Fruit fly (Drosophila melanogaster): Measurements from ENCODE around the gene CG13284.

CG13284 gene

dm6 chr2L:16845179-16845578 lies 3.3 kb downstream of the CG13284 start (continued):
- TF ChIP-seq CG7372 (GFP tag; IDR thresholded peaks at IDR 0.05) (no peak), H15 (GFP tag; IDR thresholded peaks at IDR 0.05) (no peak), scrt (GFP tag; optimal IDR thresholded peaks at IDR 0.05) (no peak), Nf-YA (GFP tag; IDR thresholded peaks at IDR 0.05) (0 out of 2 replicates have a peak, but pooled peaks have one; percentile 21), unc-4 (GFP tag; IDR thresholded peaks at IDR 0.05; ENCODE audit: partially characterized antibody) (no peak), tll (GFP tag; optimal IDR thresholded peaks at IDR 0.05) (peak in 1 of 2 experiments; percentile 54), CG15479 (GFP tag; optimal IDR thresholded peaks at IDR 0.05) (peak; percentile 31), Taf1 (GFP tag; IDR thresholded peaks at IDR 0.05) (no peak), Dip2 (GFP tag; IDR thresholded peaks at IDR 0.05) (no peak), Ets65A (GFP tag) (peak; percentile 70)

dm6 chr2L:16843336-16843735 lies 5.2 kb downstream of the CG13284 start:
- no peak for TF ChIP-seq BEAF-32 (GFP tag; optimal IDR thresholded peaks at IDR 0.05)
- TF ChIP-seq CG17359 (tag; optimal IDR thresholded peaks at IDR 0.05): no peak
- no peak for TF ChIP-seq CG12236 (GFP tag; optimal IDR thresholded peaks at IDR 0.05)
- TF ChIP-seq CG31441 (GFP tag; IDR thresholded peaks at IDR 0.05): no peak
- TF ChIP-seq CG8765 (GFP tag; IDR thresholded peaks at IDR 0.05): no peak
- no peak for TF ChIP-seq odd (GFP tag; optimal IDR thresholded peaks at IDR 0.05)
- peak; percentile 80 for TF ChIP-seq Ets65A (GFP tag)
- TF ChIP-seq CG18262 (tag; optimal IDR thresholded peaks at IDR 0.05): no peak
- TF ChIP-seq HLH4C (GFP tag; IDR thresholded peaks at IDR 0.05; ENCODE audit: partially characterized antibody): no peak
- no peak for TF ChIP-seq YL-1 (GFP tag; optimal IDR thresholded peaks at IDR 0.05)
- 0 out of 2 replicates have a peak, but pooled peaks have one; percentile 51 for TF ChIP-seq Drgx (GFP tag; IDR thresholded peaks at IDR 0.05)

DNA sequence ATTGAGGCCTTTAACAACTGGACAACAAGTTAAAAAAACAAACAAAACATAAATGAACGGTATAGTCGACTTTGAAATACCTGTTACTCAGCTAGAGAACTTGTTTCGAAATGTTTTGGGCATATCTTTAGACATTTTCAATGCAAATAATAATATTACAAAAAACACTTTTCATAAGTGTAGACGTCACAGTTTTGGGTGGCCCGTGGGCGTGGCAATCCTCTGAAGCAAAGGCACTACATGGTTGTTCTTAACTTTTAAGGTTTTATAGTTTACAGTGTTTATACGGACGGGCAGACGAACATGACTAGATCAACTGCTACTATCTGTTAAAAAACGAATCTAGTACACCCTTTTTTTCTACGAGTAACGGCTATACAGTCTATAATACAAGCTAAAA lies 6.0 kb downstream of the CG13284 start:
- TF ChIP-seq chif (GFP tag; optimal IDR thresholded peaks at IDR 0.05) (no peak), Usf (GFP tag; optimal IDR thresholded peaks at IDR 0.05) (no peak), Neu2 (GFP tag; optimal IDR thresholded peaks at IDR 0.05; ENCODE audit: borderline replicate concordance) (no peak), CG11696 (GFP tag; IDR thresholded peaks at IDR 0.05) (no peak)

- no peak for TF ChIP-seq Dfd (GFP tag; optimal IDR thresholded peaks at IDR 0.05)
- no peak for TF ChIP-seq nerfin-2 (GFP tag; IDR thresholded peaks at IDR 0.05; ENCODE audit: partially characterized antibody)
- TF ChIP-seq salm (tag; optimal IDR thresholded peaks at IDR 0.05): no peak
- no peak for TF ChIP-seq ewg (GFP tag; optimal IDR thresholded peaks at IDR 0.05)
- TF ChIP-seq CG2120 (GFP tag; optimal IDR thresholded peaks at IDR 0.05): no peak
- no peak for TF ChIP-seq ken (GFP tag; IDR thresholded peaks at IDR 0.05)
- TF ChIP-seq nau (GFP tag; optimal IDR thresholded peaks at IDR 0.05): peak; percentile 7
- TF ChIP-seq sd (tag; optimal IDR thresholded peaks at IDR 0.05): peak; percentile 92
- TF ChIP-seq croc (GFP tag; conservative IDR thresholded peaks at IDR 0.05): no peak
- TF ChIP-seq gro (GFP tag; optimal IDR thresholded peaks at IDR 0.05): no peak
- TF ChIP-seq lov (optimal IDR thresholded peaks at IDR 0.05): no peak
- TF ChIP-seq lov (GFP tag; IDR thresholded peaks at IDR 0.05): no peak
- TF ChIP-seq Lpt (GFP tag; optimal IDR thresholded peaks at IDR 0.05): no peak
- no peak for TF ChIP-seq CG31441 (GFP tag; IDR thresholded peaks at IDR 0.05)
- no peak for TF ChIP-seq CG17361 (GFP tag; IDR thresholded peaks at IDR 0.05)
- no peak for TF ChIP-seq dimm (GFP tag; IDR thresholded peaks at IDR 0.05)
- no peak for TF ChIP-seq TFAM (GFP tag; optimal IDR thresholded peaks at IDR 0.05)
- no peak for TF ChIP-seq twi (tag; optimal IDR thresholded peaks at IDR 0.05)
- TF ChIP-seq gt (GFP tag; IDR thresholded peaks at IDR 0.05): no peak
- no peak for TF ChIP-seq Ada2b (GFP tag; IDR thresholded peaks at IDR 0.05)
- no peak for TF ChIP-seq HLH3B (GFP tag; IDR thresholded peaks at IDR 0.05)
- 0 out of 4 replicates have a peak, but pooled peaks have one; percentile 44 for TF ChIP-seq chinmo (GFP tag; IDR thresholded peaks at IDR 0.05; ENCODE audit: partially characterized antibody)
- TF ChIP-seq gce (GFP tag; IDR thresholded peaks at IDR 0.05): no peak
- TF ChIP-seq so (GFP tag; IDR thresholded peaks at IDR 0.05): no peak
- TF ChIP-seq dati (GFP tag; IDR thresholded peaks at IDR 0.05): no peak
- TF ChIP-seq Sry-δ (GFP tag; optimal IDR thresholded peaks at IDR 0.05): no peak
Measured at dm6 chr2L:16839665-16840064, 8.9 kb downstream of the CG13284 start.
